Worm (Caenorhabditis elegans): ENCODE measurements around the gene nos-3.
A peak's percentile ranks its signal among the peaks of the same experiment; 100 is the strongest.

The nos-3 gene

DNA sequence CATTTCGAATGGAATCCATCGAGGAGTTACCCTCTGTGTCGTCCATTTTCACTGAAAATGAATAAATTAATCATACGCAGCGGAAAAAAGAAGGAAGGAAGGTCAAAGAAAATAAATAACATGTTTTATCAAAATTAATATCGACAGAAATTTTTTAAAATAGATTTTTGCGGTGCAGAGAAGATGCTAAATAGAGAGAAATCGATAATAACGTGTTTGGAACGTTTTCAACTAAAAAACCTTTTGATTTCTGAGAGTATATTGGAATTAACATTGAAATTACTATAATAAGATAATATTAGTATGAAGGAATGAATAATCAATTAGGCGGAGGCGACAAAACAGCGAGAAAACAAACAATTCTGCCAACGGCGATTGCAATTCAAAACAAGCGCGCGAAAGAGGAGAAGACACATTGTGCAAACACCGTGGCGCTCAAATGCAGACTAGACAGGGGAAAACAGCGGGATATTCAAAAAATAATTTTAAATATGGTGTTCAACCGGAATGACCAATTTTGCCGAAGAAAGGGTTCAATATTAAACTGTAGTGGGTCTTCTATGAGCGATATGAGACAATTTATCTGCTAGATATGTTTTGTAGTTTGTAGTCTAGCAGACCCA, 29.6 kb upstream of the nos-3 start, which contains the start of gene wee-1.3 (continued):
- peak; percentile 74 for TF ChIP-seq rbr-2 (tag; optimal IDR thresholded peaks at IDR 0.05)
- TF ChIP-seq F44E2.7 (GFP tag; IDR thresholded peaks at IDR 0.05), result no peak
- TF ChIP-seq nhr-10 (tag; optimal IDR thresholded peaks at IDR 0.05), result no peak
- TF ChIP-seq nhr-28 (tag; optimal IDR thresholded peaks at IDR 0.05), result peak; percentile 60
- TF ChIP-seq lin-38 (GFP tag; IDR thresholded peaks at IDR 0.05), result peak; percentile 80
- TF ChIP-seq nhr-6 (tag; optimal IDR thresholded peaks at IDR 0.05), result peak; percentile 73
- peak; percentile 12 for TF ChIP-seq spr-1 (tag; optimal IDR thresholded peaks at IDR 0.05)
- TF ChIP-seq D1046.2 (GFP tag; IDR thresholded peaks at IDR 0.05), result no peak
- TF ChIP-seq lsy-2 (tag; optimal IDR thresholded peaks at IDR 0.05), result peak; percentile 30 to 94
- TF ChIP-seq spr-3 (GFP tag; optimal IDR thresholded peaks at IDR 0.05), result no peak
- TF ChIP-seq nhr-77 (tag; optimal IDR thresholded peaks at IDR 0.05), result peak; percentile 63
- no peak for TF ChIP-seq ctbp-1 (GFP tag; IDR thresholded peaks at IDR 0.05)
- TF ChIP-seq mxl-2 (GFP tag; conservative IDR thresholded peaks at IDR 0.05), result no peak
- no peak for TF ChIP-seq zag-1 (tag; optimal IDR thresholded peaks at IDR 0.05)
- TF ChIP-seq ceh-20 (GFP tag; IDR thresholded peaks at IDR 0.05), result no peak
- TF ChIP-seq gei-8 (GFP tag; optimal IDR thresholded peaks at IDR 0.05), result no peak
- TF ChIP-seq nhr-237 (tag; optimal IDR thresholded peaks at IDR 0.05), result no peak
- TF ChIP-seq nhr-42 (GFP tag; IDR thresholded peaks at IDR 0.05), result no peak
- TF ChIP-seq duxl-1 (tag; optimal IDR thresholded peaks at IDR 0.05; ENCODE audit: poor library complexity), result no peak
- TF ChIP-seq hlh-11 (tag; optimal IDR thresholded peaks at IDR 0.05), result peak; percentile 57
- TF ChIP-seq lin-39 (tag; optimal IDR thresholded peaks at IDR 0.05), result no peak
- no peak for TF ChIP-seq daf-12 (tag; optimal IDR thresholded peaks at IDR 0.05)
- TF ChIP-seq ztf-11 (tag; optimal IDR thresholded peaks at IDR 0.05), result no peak
- no peak for TF ChIP-seq mxl-3 (GFP tag; optimal IDR thresholded peaks at IDR 0.05)
- TF ChIP-seq ZK337.2 (GFP tag; IDR thresholded peaks at IDR 0.05), result no peak
- TF ChIP-seq saeg-2 (GFP tag; IDR thresholded peaks at IDR 0.05), result no peak
- TF ChIP-seq egl-27 (tag; optimal IDR thresholded peaks at IDR 0.05), result no peak
- TF ChIP-seq nhr-111 (GFP tag; optimal IDR thresholded peaks at IDR 0.05), result no peak
- TF ChIP-seq ceh-44 (GFP tag; IDR thresholded peaks at IDR 0.05), result no peak
- TF ChIP-seq jun-1 (tag; optimal IDR thresholded peaks at IDR 0.05), result no peak
- 0 out of 2 replicates have a peak, but pooled peaks have one; percentile 43 for TF ChIP-seq tra-1 (GFP tag; IDR thresholded peaks at IDR 0.05)
- TF ChIP-seq aly-2 (tag; optimal IDR thresholded peaks at IDR 0.05), result no peak
- no peak for TF ChIP-seq zip-11 (GFP tag; IDR thresholded peaks at IDR 0.05)
- peak; percentile 99 for TF ChIP-seq dpl-1 (GFP tag; optimal IDR thresholded peaks at IDR 0.05)
- peak; percentile 86 for TF ChIP-seq nhr-11 (tag; optimal IDR thresholded peaks at IDR 0.05)
- no peak for TF ChIP-seq attf-4 (tag; optimal IDR thresholded peaks at IDR 0.05)
- peak; percentile 34 for TF ChIP-seq nhr-25 (tag; optimal IDR thresholded peaks at IDR 0.05; ENCODE audit: borderline replicate concordance, insufficient read depth)
- no peak for TF ChIP-seq ceh-32 (tag; optimal IDR thresholded peaks at IDR 0.05; ENCODE audit: poor library complexity)
- no peak for TF ChIP-seq ceh-28 (tag; optimal IDR thresholded peaks at IDR 0.05)
- no peak for TF ChIP-seq mdt-29 (GFP tag; IDR thresholded peaks at IDR 0.05)
- peak; percentile 73 for TF ChIP-seq hlh-30 (tag; optimal IDR thresholded peaks at IDR 0.05; ENCODE audit: insufficient read depth)
- TF ChIP-seq vab-7 (GFP tag; IDR thresholded peaks at IDR 0.05), result no peak
- TF ChIP-seq ama-1 (optimal IDR thresholded peaks at IDR 0.05), result no peak
- TF ChIP-seq fkh-10 (GFP tag; optimal IDR thresholded peaks at IDR 0.05), result peak; percentile 30
- no peak for TF ChIP-seq madf-9 (GFP tag; conservative IDR thresholded peaks at IDR 0.05)
- TF ChIP-seq tag-97 (GFP tag; IDR thresholded peaks at IDR 0.05), result no peak
- peak; percentile 71 for TF ChIP-seq mep-1 (tag; optimal IDR thresholded peaks at IDR 0.05)
- no peak for TF ChIP-seq snpc-4 (tag; optimal IDR thresholded peaks at IDR 0.05)
- TF ChIP-seq dmd-9 (GFP tag; IDR thresholded peaks at IDR 0.05), result no peak
- TF ChIP-seq F37D6.2 (tag; optimal IDR thresholded peaks at IDR 0.05), result peak; percentile 2
- TF ChIP-seq madf-5 (GFP tag; IDR thresholded peaks at IDR 0.05), result no peak
- TF ChIP-seq ztf-7 (tag; optimal IDR thresholded peaks at IDR 0.05), result no peak
